Fruit fly (Drosophila melanogaster): ENCODE results near the gene heca.
A peak's percentile ranks its signal among the peaks of the same experiment; 100 is the strongest.

Gene heca

dm6 chr3R:30296035-30296434 lies 18.3 kb downstream of the heca start (continued):
- no peak for TF ChIP-seq tup (GFP tag; optimal IDR thresholded peaks at IDR 0.05)
- TF ChIP-seq org-1 (GFP tag; optimal IDR thresholded peaks at IDR 0.05) = peak; percentile 59
- TF ChIP-seq CG1832 (GFP tag; optimal IDR thresholded peaks at IDR 0.05) = no peak
- TF ChIP-seq dimm (GFP tag; IDR thresholded peaks at IDR 0.05) = peak; percentile 78
- no peak for TF ChIP-seq CG8089 (GFP tag; optimal IDR thresholded peaks at IDR 0.05)
- TF ChIP-seq CG16813 (GFP tag; IDR thresholded peaks at IDR 0.05; ENCODE audit: partially characterized antibody) = 0 out of 3 replicates have a peak, but pooled peaks have one; percentile 14
- peak; percentile 69 for TF ChIP-seq fd102C (GFP tag; optimal IDR thresholded peaks at IDR 0.05)
- TF ChIP-seq CG9797 (GFP tag; optimal IDR thresholded peaks at IDR 0.05) = no peak
- TF ChIP-seq CG14050 (GFP tag; IDR thresholded peaks at IDR 0.05) = peak; percentile 68
- TF ChIP-seq Vsx1 (GFP tag; optimal IDR thresholded peaks at IDR 0.05) = peak; percentile 71
- TF ChIP-seq lilli (GFP tag; optimal IDR thresholded peaks at IDR 0.05) = peak; percentile 75
- no peak for TF ChIP-seq CG3995 (GFP tag; optimal IDR thresholded peaks at IDR 0.05)
- peak; percentile 84 for TF ChIP-seq CG2712 (tag; optimal IDR thresholded peaks at IDR 0.05)
- peak; percentile 68 for TF ChIP-seq Ravus (GFP tag; IDR thresholded peaks at IDR 0.05)
- peak; percentile 22 for TF ChIP-seq CG4617 (GFP tag; optimal IDR thresholded peaks at IDR 0.05; ENCODE audit: borderline replicate concordance)
- TF ChIP-seq zf30C (GFP tag; optimal IDR thresholded peaks at IDR 0.05) = no peak
- TF ChIP-seq Max (GFP tag; optimal IDR thresholded peaks at IDR 0.05) = peak; percentile 60
- peak; percentile 25 for TF ChIP-seq fu2 (GFP tag; optimal IDR thresholded peaks at IDR 0.05)
- no peak for TF ChIP-seq Hand (GFP tag; optimal IDR thresholded peaks at IDR 0.05)
- peak; percentile 68 for TF ChIP-seq CG10654 (GFP tag; optimal IDR thresholded peaks at IDR 0.05)
- peak; percentile 73 for TF ChIP-seq CG13775 (GFP tag; optimal IDR thresholded peaks at IDR 0.05)
- peak; percentile 65 for TF ChIP-seq CG31224 (GFP tag; IDR thresholded peaks at IDR 0.05)
- peak; percentile 83 for TF ChIP-seq CG8388 (GFP tag; optimal IDR thresholded peaks at IDR 0.05)
- peak; percentile 91 for TF ChIP-seq CG6689 (GFP tag; IDR thresholded peaks at IDR 0.05)
- TF ChIP-seq caup (GFP tag; optimal IDR thresholded peaks at IDR 0.05; ENCODE audit: severe bottlenecking) = peak; percentile 69
- TF ChIP-seq CG14014 (GFP tag; IDR thresholded peaks at IDR 0.05) = peak; percentile 85
- TF ChIP-seq CG6683 (GFP tag; optimal IDR thresholded peaks at IDR 0.05) = no peak
- peak; percentile 27 for TF ChIP-seq trh (GFP tag; optimal IDR thresholded peaks at IDR 0.05)
- TF ChIP-seq CG15601 (tag; optimal IDR thresholded peaks at IDR 0.05) = peak; percentile 15
- no peak for TF ChIP-seq CHES-1-like (GFP tag; optimal IDR thresholded peaks at IDR 0.05)
- peak; percentile 87 for TF ChIP-seq seq (GFP tag; IDR thresholded peaks at IDR 0.05)
- no peak for TF ChIP-seq CG4282 (GFP tag; optimal IDR thresholded peaks at IDR 0.05)
- peak; percentile 79 for TF ChIP-seq CG30403 (GFP tag; optimal IDR thresholded peaks at IDR 0.05)
- peak; percentile 1 for TF ChIP-seq HLH54F (GFP tag; optimal IDR thresholded peaks at IDR 0.05)
- TF ChIP-seq Oli (tag; optimal IDR thresholded peaks at IDR 0.05) = peak; percentile 87
- 0 out of 2 replicates have a peak, but pooled peaks have one; percentile 32 for TF ChIP-seq Adf1 (GFP tag; IDR thresholded peaks at IDR 0.05)
- peak; percentile 61 for TF ChIP-seq CG17802 (tag; optimal IDR thresholded peaks at IDR 0.05)
- TF ChIP-seq Mrtf (GFP tag; IDR thresholded peaks at IDR 0.05) = peak; percentile 83
- TF ChIP-seq Sry-β (GFP tag; optimal IDR thresholded peaks at IDR 0.05) = no peak
- no peak for TF ChIP-seq amos (GFP tag; IDR thresholded peaks at IDR 0.05; ENCODE audit: partially characterized antibody)
- no peak for TF ChIP-seq slou (GFP tag; optimal IDR thresholded peaks at IDR 0.05)
- TF ChIP-seq mam (GFP tag; optimal IDR thresholded peaks at IDR 0.05) = peak; percentile 45
- TF ChIP-seq NFAT (GFP tag; IDR thresholded peaks at IDR 0.05) = peak; percentile 73
- TF ChIP-seq Fer3 (tag; optimal IDR thresholded peaks at IDR 0.05) = peak; percentile 37
- TF ChIP-seq tx (GFP tag; optimal IDR thresholded peaks at IDR 0.05) = no peak
- peak; percentile 6 for TF ChIP-seq YL-1 (GFP tag; optimal IDR thresholded peaks at IDR 0.05)
- no peak for TF ChIP-seq Hr39 (optimal IDR thresholded peaks at IDR 0.05)
- TF ChIP-seq CG2889 (GFP tag; IDR thresholded peaks at IDR 0.05) = peak; percentile 85
- peak; percentile 91 for TF ChIP-seq zen (tag; optimal IDR thresholded peaks at IDR 0.05)
- peak; percentile 63; the same call in 1 of the 2 replicates for TF ChIP-seq CG10321 (GFP tag; IDR thresholded peaks at IDR 0.05)
- TF ChIP-seq CG13287 (GFP tag; IDR thresholded peaks at IDR 0.05; ENCODE audit: partially characterized antibody) = no peak
